Worm (Caenorhabditis elegans) whole organism, L4 larva: ENCODE measurements around the gene lgc-16.

ENCODE experiments used
- T20F7.1 ChIP-seq: fragments of 200-800 bp; sonication (Bioruptor generic); optimal IDR thresholded peaks from 2 replicates; lab custom pipeline; 2018; ENCODE audit warnings: mild to moderate bottlenecking, missing genetic modification characterization, missing compliant biosample characterization
- ama-1 ChIP-seq: fragments of 150-350 bp; optimal IDR thresholded peaks from 2 replicates; lab custom pipeline; 2014; ENCODE audit warnings: inconsistent platforms, mixed read lengths
- ceh-28 ChIP-seq: fragments of 150-350 bp; optimal IDR thresholded peaks from 2 replicates; lab custom pipeline; 2014; ENCODE audit warnings: missing biosample characterization, missing genetic modification reagents, missing genetic modification characterization
- hif-1 ChIP-seq, 2 experiments: sonication (generic microtip); optimal IDR thresholded peaks; 2 replicates each; lab custom pipeline; 2016 to 2017; ENCODE audit warnings: missing compliant biosample characterization in 2 of 2, missing genetic modification characterization in 2 of 2, missing genetic modification reagents in 2 of 2, missing genotype in 2 of 2, mild to moderate bottlenecking in 1 of 2
- madf-9 ChIP-seq: fragments of 200-800 bp; sonication (Bioruptor generic); conservative IDR thresholded peaks from 2 replicates; pipeline ENCODE4 v1.3.6; 2022; ENCODE audit warnings: missing genetic modification reagents, missing genetic modification characterization, missing compliant biosample characterization
- nhr-10 ChIP-seq: fragments of 150-350 bp; optimal IDR thresholded peaks from 2 replicates; lab custom pipeline; 2014; ENCODE audit warnings: missing biosample characterization, missing genetic modification characterization
- nhr-11 ChIP-seq: fragments of 150-350 bp; optimal IDR thresholded peaks from 2 replicates; lab custom pipeline; 2014; ENCODE audit warnings: missing biosample characterization, missing genetic modification characterization
- nhr-28 ChIP-seq: fragments of 150-350 bp; optimal IDR thresholded peaks from 2 replicates; lab custom pipeline; 2014; ENCODE audit warnings: missing biosample characterization, missing genetic modification characterization
- pha-4 ChIP-seq, 2 experiments: fragments of 150-350 bp in 1 of 2; fragments of 200-800 bp in 1 of 2; sonication (Bioruptor generic) in 1 of 2; IDR thresholded peaks in 1 of 2; optimal IDR thresholded peaks in 1 of 2; 2 replicates each; pipeline versions ENCODE4 v1.3.6 to Lab custom; 2014 to 2022; ENCODE audit warnings: missing genetic modification characterization in 2 of 2, missing genetic modification reagents in 2 of 2, missing biosample characterization in 1 of 2, missing compliant biosample characterization in 1 of 2
- unc-130 ChIP-seq: sonication (generic microtip); optimal IDR thresholded peaks from 2 replicates; lab custom pipeline; 2016; ENCODE audit warnings: missing genetic modification reagents, missing genetic modification characterization, missing compliant biosample characterization
- unc-39 ChIP-seq: sonication (generic microtip); optimal IDR thresholded peaks from 2 replicates; lab custom pipeline; 2017; ENCODE audit warnings: missing biosample characterization, missing genetic modification characterization
- unc-62 ChIP-seq, 3 experiments: fragments of 150-350 bp in 1 of 3; sonication (generic microtip); optimal IDR thresholded peaks in 2 of 3; peaks in 1 of 3; 1 replicate in 1 of 3; 2 replicates in 2 of 3; lab custom pipeline; 2014 to 2017; ENCODE audit warnings: missing biosample characterization in 3 of 3, missing genetic modification characterization in 3 of 3, missing genetic modification reagents in 3 of 3, missing genotype in 1 of 3
- ztf-11 ChIP-seq: fragments of 150-350 bp; optimal IDR thresholded peaks from 2 replicates; lab custom pipeline; 2014; ENCODE audit warnings: missing biosample characterization, missing genetic modification characterization

- TF ChIP-seq T20F7.1 (GFP tag; lab: Kevin White, UChicago), result no peak
- TF ChIP-seq hif-1 (tag; optimal IDR thresholded peaks at IDR 0.05; lab: Kevin White, UChicago), result no peak
- no peak for TF ChIP-seq ztf-11
- no peak for TF ChIP-seq unc-39
- no peak for TF ChIP-seq ceh-28
- no peak for TF ChIP-seq unc-130 (GFP tag; lab: Kevin White, UChicago)
- TF ChIP-seq nhr-10, result no peak
- no peak for TF ChIP-seq pha-4 (GFP tag; IDR thresholded peaks at IDR 0.05; lab: Robert Waterston, UW)
- no peak for TF ChIP-seq pha-4 (tag; optimal IDR thresholded peaks at IDR 0.05; lab: Kevin White, UChicago)
- TF ChIP-seq nhr-28, result no peak
- TF ChIP-seq nhr-11 (tag; lab: Kevin White, UChicago), result no peak
- no peak for TF ChIP-seq unc-62 (GFP tag; optimal IDR thresholded peaks at IDR 0.05 in 1 of 2; lab: Kevin White, UChicago)
- TF ChIP-seq unc-62 (tag; optimal IDR thresholded peaks at IDR 0.05; lab: Kevin White, UChicago), result no peak
- no peak for TF ChIP-seq ama-1 (lab: Kevin White, UChicago)
- no peak for TF ChIP-seq madf-9 (GFP tag; lab: Robert Waterston, UW)
These were observed 4.7 kb downstream of the lgc-16 start, which contains the start of gene T01H10.11 for ce11 chrX:12123152-12123551.
